Worm (Caenorhabditis elegans): ENCODE data around the gene F42A10.7.

The F42A10.7 gene

ce11 chrIII:6210215-6210822 lies 31.8 kb upstream of the F42A10.7 start (continued):
- no peak for TF ChIP-seq gei-17 (GFP tag; optimal IDR thresholded peaks at IDR 0.05)
- no peak for TF ChIP-seq nhr-90 (tag; optimal IDR thresholded peaks at IDR 0.05)
- no peak for TF ChIP-seq nhr-120 (GFP tag; IDR thresholded peaks at IDR 0.05)
- TF ChIP-seq ztf-6 (GFP tag; IDR thresholded peaks at IDR 0.05) = no peak
- peak; percentile 12 for TF ChIP-seq lin-54 (GFP tag; optimal IDR thresholded peaks at IDR 0.05)
- no peak for TF ChIP-seq T07F8.4 (tag; optimal IDR thresholded peaks at IDR 0.05)
- no peak for TF ChIP-seq aptf-3 (GFP tag; IDR thresholded peaks at IDR 0.05)
- TF ChIP-seq xnd-1 (tag; optimal IDR thresholded peaks at IDR 0.05) = peak; percentile 51
- TF ChIP-seq ZK185.1 (tag; optimal IDR thresholded peaks at IDR 0.05; ENCODE audit: poor library complexity, severe bottlenecking) = no peak
- TF ChIP-seq pbrm-1 (GFP tag; IDR thresholded peaks at IDR 0.05) = no peak
- peak; percentile 85; the same call in 1 of the 2 replicates for TF ChIP-seq attf-6 (GFP tag; IDR thresholded peaks at IDR 0.05)
- no peak for TF ChIP-seq ama-1 (optimal IDR thresholded peaks at IDR 0.05)
- peak in 1 of 2 experiments; percentile 35 for TF ChIP-seq ama-1 (GFP tag; optimal IDR thresholded peaks at IDR 0.05)
- TF ChIP-seq lsy-27 (tag; optimal IDR thresholded peaks at IDR 0.05; ENCODE audit: borderline replicate concordance, insufficient read depth) = no peak
- no peak for TF ChIP-seq nhr-27 (tag; optimal IDR thresholded peaks at IDR 0.05)
- TF ChIP-seq hmg-1.2 (GFP tag; IDR thresholded peaks at IDR 0.05) = peak; percentile 86
- TF ChIP-seq ztf-26 (tag; optimal IDR thresholded peaks at IDR 0.05) = no peak
- TF ChIP-seq chd-7 (tag; optimal IDR thresholded peaks at IDR 0.05) = peak; percentile 32
- TF ChIP-seq ztf-28 (GFP tag; IDR thresholded peaks at IDR 0.05) = no peak
- no peak for TF ChIP-seq lag-1 (GFP tag; IDR thresholded peaks at IDR 0.05)
- no peak for TF ChIP-seq nfyb-1 (GFP tag; IDR thresholded peaks at IDR 0.05)
- no peak for TF ChIP-seq mes-4 (tag; optimal IDR thresholded peaks at IDR 0.05)
- peak; percentile 90 for TF ChIP-seq snpc-4 (GFP tag; optimal IDR thresholded peaks at IDR 0.05)
- peak; percentile 85 to 93 (median 90) for TF ChIP-seq snpc-4 (tag; optimal IDR thresholded peaks at IDR 0.05)
- no peak for TF ChIP-seq ceh-91 (GFP tag; IDR thresholded peaks at IDR 0.05)
- TF ChIP-seq dpl-1 (GFP tag; optimal IDR thresholded peaks at IDR 0.05) = no peak
- TF ChIP-seq ceh-100 (GFP tag; IDR thresholded peaks at IDR 0.05) = no peak
- TF ChIP-seq mxl-1 (tag; optimal IDR thresholded peaks at IDR 0.05) = no peak
- TF ChIP-seq die-1 (tag; optimal IDR thresholded peaks at IDR 0.05) = no peak
- TF ChIP-seq Y67H2A.10 (GFP tag; conservative IDR thresholded peaks at IDR 0.05) = no peak
- no peak for TF ChIP-seq ets-4 (GFP tag; optimal IDR thresholded peaks at IDR 0.05)
- no peak for TF ChIP-seq nfya-1 (tag; optimal IDR thresholded peaks at IDR 0.05; ENCODE audit: borderline replicate concordance, insufficient read depth)
- no peak for TF ChIP-seq F22D6.2 (tag; optimal IDR thresholded peaks at IDR 0.05)
- no peak for TF ChIP-seq nhr-179 (tag; optimal IDR thresholded peaks at IDR 0.05)
- no peak for TF ChIP-seq B0019.2 (GFP tag; conservative IDR thresholded peaks at IDR 0.05)
- no peak for TF ChIP-seq attf-5 (GFP tag; optimal IDR thresholded peaks at IDR 0.05)
- TF ChIP-seq Y79H2A.3 (GFP tag; conservative IDR thresholded peaks at IDR 0.05) = no peak
- TF ChIP-seq T26A5.8 (tag; optimal IDR thresholded peaks at IDR 0.05) = no peak
- TF ChIP-seq egl-44 (GFP tag; IDR thresholded peaks at IDR 0.05) = no peak
- no peak for TF ChIP-seq ztf-25 (GFP tag; IDR thresholded peaks at IDR 0.05)
- TF ChIP-seq unc-62 (GFP tag; optimal IDR thresholded peaks at IDR 0.05) = no peak
- TF ChIP-seq F37B4.10 (GFP tag; IDR thresholded peaks at IDR 0.05) = no peak
- no peak for TF ChIP-seq C06A6.2 (GFP tag; conservative IDR thresholded peaks at IDR 0.05)
- peak; percentile 80 for TF ChIP-seq D2030.7 (GFP tag; IDR thresholded peaks at IDR 0.05)
- TF ChIP-seq nfya-2 (GFP tag; IDR thresholded peaks at IDR 0.05) = 0 out of 2 replicates have a peak, but pooled peaks have one; percentile 36
- no peak for TF ChIP-seq akir-1 (GFP tag; optimal IDR thresholded peaks at IDR 0.05)
- TF ChIP-seq lsl-1 (GFP tag; optimal IDR thresholded peaks at IDR 0.05) = peak; percentile 62
- no peak for TF ChIP-seq zfh-2 (GFP tag; conservative IDR thresholded peaks at IDR 0.05)
- TF ChIP-seq Y53F4B.3 (GFP tag; IDR thresholded peaks at IDR 0.05) = no peak
- TF ChIP-seq ceh-40 (GFP tag; IDR thresholded peaks at IDR 0.05) = no peak

All from whole organism, young adult.